Worm (Caenorhabditis elegans) whole organism, early embryonic: Measurements from ENCODE around the gene csq-1.

Experiments
- B0310.2 ChIP-seq: sonication (generic microtip); optimal IDR thresholded peaks from 2 replicates; lab custom pipeline; 2016; ENCODE audit warnings: mild to moderate bottlenecking, missing genetic modification characterization, missing compliant biosample characterization
- aly-1 ChIP-seq: sonication (generic microtip); optimal IDR thresholded peaks from 2 replicates; lab custom pipeline; 2016; ENCODE audit warnings: missing genetic modification characterization, missing compliant biosample characterization
- ama-1 ChIP-seq: fragments of 150-350 bp; optimal IDR thresholded peaks from 2 replicates; lab custom pipeline; 2014
- ceh-13 ChIP-seq: fragments of 200-800 bp; sonication (Bioruptor generic); optimal IDR thresholded peaks from 2 replicates; lab custom pipeline; 2018; ENCODE audit warnings: mild to moderate bottlenecking, missing genetic modification characterization, missing compliant biosample characterization
- ceh-36 ChIP-seq: sonication (generic microtip); optimal IDR thresholded peaks from 2 replicates; lab custom pipeline; 2016; ENCODE audit warnings: missing genetic modification characterization, inconsistent platforms, missing compliant biosample characterization
- ets-7 ChIP-seq: sonication (generic microtip); optimal IDR thresholded peaks from 2 replicates; lab custom pipeline; 2016; ENCODE audit warnings: missing genotype, missing genetic modification characterization, missing compliant biosample characterization
- flt-1 ChIP-seq: fragments of 200-800 bp; sonication (Bioruptor generic); IDR thresholded peaks from 2 replicates; pipeline ENCODE4 v1.3.6; 2022; ENCODE audit warnings: missing genetic modification characterization, missing compliant biosample characterization
- hmbx-1 ChIP-seq: sonication (generic microtip); optimal IDR thresholded peaks from 2 replicates; lab custom pipeline; 2016; ENCODE audit warnings: mild to moderate bottlenecking, missing genetic modification characterization, missing compliant biosample characterization
- hmg-4 ChIP-seq: fragments of 200-800 bp; sonication (Bioruptor generic); optimal IDR thresholded peaks from 2 replicates; lab custom pipeline; 2018; ENCODE audit warnings: mild to moderate bottlenecking, missing genetic modification characterization, missing compliant biosample characterization
- scrt-1 ChIP-seq: fragments of 200-800 bp; sonication (Bioruptor generic); IDR thresholded peaks from 2 replicates; pipeline ENCODE4 v1.3.6; 2022; ENCODE audit warnings: missing genetic modification characterization, missing compliant biosample characterization
- sea-1 ChIP-seq: fragments of 200-800 bp; sonication (Bioruptor generic); conservative IDR thresholded peaks from 2 replicates; pipeline ENCODE4 v1.3.6; 2022; ENCODE audit warnings: missing genetic modification characterization, missing compliant biosample characterization
- tbx-11 ChIP-seq: fragments of 200-800 bp; sonication (Bioruptor generic); IDR thresholded peaks from 2 replicates; pipeline ENCODE4 v1.3.6; 2022; ENCODE audit warnings: missing genetic modification characterization, missing compliant biosample characterization
- tbx-37 ChIP-seq: fragments of 200-800 bp; sonication (Bioruptor generic); conservative IDR thresholded peaks from 2 replicates; pipeline ENCODE4 v1.3.6; 2022; ENCODE audit warnings: missing genetic modification reagents, missing genetic modification characterization, missing compliant biosample characterization
- tra-4 ChIP-seq: sonication (generic microtip); optimal IDR thresholded peaks from 2 replicates; lab custom pipeline; 2017; ENCODE audit warnings: missing genetic modification characterization, missing compliant biosample characterization

ce11 chrX:14661918-14662317 lies 22.8 kb upstream of the csq-1 start:
- TF ChIP-seq ama-1 (no peak), ceh-36 (tag; lab: Kevin White, UChicago) (no peak), tra-4 (tag; lab: Kevin White, UChicago) (no peak), B0310.2 (tag; lab: Kevin White, UChicago) (no peak), ceh-13 (GFP tag; lab: Kevin White, UChicago) (no peak), hmbx-1 (tag; lab: Kevin White, UChicago) (no peak), tbx-11 (GFP tag; lab: Robert Waterston, UW) (no peak), ets-7 (tag; lab: Kevin White, UChicago) (no peak), flt-1 (GFP tag; lab: Robert Waterston, UW) (no peak), sea-1 (GFP tag; lab: Robert Waterston, UW) (no peak), hmg-4 (GFP tag; lab: Kevin White, UChicago) (no peak), aly-1 (tag; lab: Kevin White, UChicago) (no peak), tbx-37 (GFP tag; lab: Robert Waterston, UW) (no peak), scrt-1 (GFP tag; lab: Robert Waterston, UW) (no peak)
